Fruit fly (Drosophila melanogaster): ENCODE measurements around the gene Galk.

Gene Galk

DNA sequence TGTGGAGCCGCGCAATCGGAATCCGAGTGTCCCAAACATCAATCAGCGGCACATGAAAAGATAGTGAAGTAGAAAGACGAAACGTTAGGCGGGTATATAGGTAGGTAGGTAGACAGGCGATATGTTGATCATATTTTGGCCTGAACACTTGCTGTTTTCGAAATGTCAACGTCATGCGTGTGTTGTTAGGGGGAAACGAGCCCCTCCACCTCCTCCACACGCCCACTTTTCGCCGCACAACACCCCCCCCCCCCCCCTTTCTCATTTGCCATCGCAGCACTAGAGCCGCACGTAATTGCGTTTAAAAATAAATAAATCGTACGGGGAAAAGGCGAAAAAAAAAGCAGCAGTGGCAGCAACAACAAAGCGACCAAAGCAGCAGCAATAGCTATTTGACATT is 36.1 kb downstream of the Galk start:
- no peak for TF ChIP-seq Dll (optimal IDR thresholded peaks at IDR 0.05)
- no peak for TF ChIP-seq psq (optimal IDR thresholded peaks at IDR 0.05)
- no peak for TF ChIP-seq CG8478 (optimal IDR thresholded peaks at IDR 0.05)
- no peak for TF ChIP-seq pan (optimal IDR thresholded peaks at IDR 0.05)
- no peak for TF ChIP-seq EcR (GFP tag; optimal IDR thresholded peaks at IDR 0.05)
- TF ChIP-seq usp (GFP tag; optimal IDR thresholded peaks at IDR 0.05): no peak

DNA sequence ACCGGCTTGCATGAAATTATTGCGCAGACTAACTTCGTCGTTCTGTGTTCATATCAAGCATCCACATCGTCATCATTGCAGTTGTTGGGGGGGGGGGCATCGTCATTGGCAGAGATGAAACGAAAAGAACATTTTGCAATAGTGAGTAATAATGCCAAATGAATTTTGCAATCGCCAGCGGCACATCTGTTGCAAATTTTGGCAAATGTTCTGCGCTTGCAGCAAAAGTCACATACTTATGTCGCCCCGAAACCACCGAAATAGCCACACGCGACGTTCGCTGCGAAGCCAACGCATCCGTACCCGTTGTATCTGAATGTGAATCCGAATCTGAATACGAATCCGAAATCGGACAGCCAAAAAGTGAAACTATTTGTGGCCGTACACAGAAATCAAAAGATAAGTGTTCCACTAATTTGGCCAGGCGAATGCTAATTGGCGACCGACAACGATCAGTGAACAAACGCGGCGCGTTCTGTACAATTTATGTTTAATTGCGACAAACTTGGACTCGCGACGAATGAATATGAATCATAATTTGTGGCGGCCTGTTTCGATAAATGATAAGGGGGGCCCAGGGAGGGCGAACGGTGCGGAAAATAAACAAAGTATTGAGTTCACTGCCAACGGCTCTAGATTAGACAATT is 37.9 kb downstream of the Galk start:
- TF ChIP-seq Dll (optimal IDR thresholded peaks at IDR 0.05) (no peak), EcR (GFP tag; optimal IDR thresholded peaks at IDR 0.05) (no peak), usp (GFP tag; optimal IDR thresholded peaks at IDR 0.05) (no peak), psq (optimal IDR thresholded peaks at IDR 0.05) (no peak), pan (optimal IDR thresholded peaks at IDR 0.05) (no peak), CG8478 (optimal IDR thresholded peaks at IDR 0.05) (no peak)

DNA sequence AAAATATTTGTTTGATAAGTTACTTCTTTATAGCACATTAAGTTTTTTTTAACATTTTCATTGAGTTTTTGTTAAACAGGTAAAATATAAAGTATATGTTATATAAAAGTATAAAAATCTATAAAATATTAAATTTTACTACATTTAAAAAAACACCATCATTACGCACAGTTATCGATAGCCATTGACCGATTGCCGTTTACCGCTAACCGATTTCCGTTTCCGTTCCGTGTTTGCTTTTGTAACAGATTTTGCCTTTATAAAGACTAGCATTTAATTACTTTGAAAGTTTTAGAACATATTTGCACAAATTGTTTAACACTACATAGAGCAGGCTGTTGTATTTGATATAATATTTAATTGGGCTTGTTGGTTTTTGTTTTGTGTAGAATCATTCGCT is 46.2 kb downstream of the Galk start:
- no peak for TF ChIP-seq psq (optimal IDR thresholded peaks at IDR 0.05)
- no peak for TF ChIP-seq EcR (GFP tag; optimal IDR thresholded peaks at IDR 0.05)
- TF ChIP-seq CG8478 (optimal IDR thresholded peaks at IDR 0.05): no peak
- TF ChIP-seq pan (optimal IDR thresholded peaks at IDR 0.05): no peak
- TF ChIP-seq usp (GFP tag; optimal IDR thresholded peaks at IDR 0.05): no peak
- TF ChIP-seq Dll (optimal IDR thresholded peaks at IDR 0.05): no peak
